Worm (Caenorhabditis elegans) whole organism, L4 larva: Measurements from ENCODE around the gene F13D12.5.

Experiments used
- F10B5.3 ChIP-seq: sonication (generic microtip); optimal IDR thresholded peaks from 2 replicates; lab custom pipeline; 2016; ENCODE audit warnings: mild to moderate bottlenecking, missing genetic modification characterization, missing compliant biosample characterization
- F49E8.2 ChIP-seq: sonication (generic microtip); optimal IDR thresholded peaks from 2 replicates; lab custom pipeline; 2016; ENCODE audit warnings: missing compliant biosample characterization, mild to moderate bottlenecking, missing genetic modification characterization, borderline replicate concordance
- Y75B8A.6 ChIP-seq: fragments of 200-800 bp; sonication (Bioruptor generic); IDR thresholded peaks from 2 replicates; pipeline ENCODE4 v1.3.6; 2022; ENCODE audit warnings: missing genetic modification reagents, missing genetic modification characterization, missing compliant biosample characterization
- ZK337.2 ChIP-seq: fragments of 200-800 bp; sonication (Bioruptor generic); IDR thresholded peaks from 2 replicates; pipeline ENCODE4 v1.3.6; 2022; ENCODE audit warnings: missing genetic modification reagents, missing genetic modification characterization, missing compliant biosample characterization
- arid-1 ChIP-seq: fragments of 200-800 bp; sonication (Bioruptor generic); conservative IDR thresholded peaks from 2 replicates; pipeline ENCODE4 v1.3.6; 2022; ENCODE audit warnings: missing genetic modification reagents, missing genetic modification characterization, missing compliant biosample characterization
- ceh-44 ChIP-seq: fragments of 200-800 bp; sonication (Bioruptor generic); IDR thresholded peaks from 2 replicates; pipeline ENCODE4 v1.3.6; 2022; ENCODE audit warnings: missing genetic modification reagents, missing genetic modification characterization, missing compliant biosample characterization
- ceh-82 ChIP-seq: sonication (generic microtip); optimal IDR thresholded peaks from 2 replicates; lab custom pipeline; 2017; ENCODE audit warnings: missing biosample characterization, missing genetic modification characterization
- cey-2 ChIP-seq: sonication (generic microtip); optimal IDR thresholded peaks from 3 replicates; lab custom pipeline; 2017; ENCODE audit warnings: missing genetic modification characterization, mild to moderate bottlenecking, missing compliant biosample characterization, antibody characterized with exemption, borderline replicate concordance; ENCODE audit not compliant: insufficient read depth
- ctbp-1 ChIP-seq: fragments of 200-800 bp; sonication (Bioruptor generic); IDR thresholded peaks from 2 replicates; pipeline ENCODE4 v1.3.6; 2022; ENCODE audit warnings: missing genetic modification reagents, missing genetic modification characterization, missing compliant biosample characterization
- daf-19 ChIP-seq: fragments of 200-800 bp; sonication (Bioruptor generic); conservative IDR thresholded peaks from 2 replicates; pipeline ENCODE4 v1.3.6; 2022; ENCODE audit warnings: missing genetic modification characterization, missing compliant biosample characterization
- dmd-6 ChIP-seq: fragments of 200-800 bp; sonication (Bioruptor generic); IDR thresholded peaks from 2 replicates; pipeline ENCODE4 v1.3.6; 2022; ENCODE audit warnings: missing genetic modification reagents, missing genetic modification characterization, missing compliant biosample characterization
- dmd-8 ChIP-seq: fragments of 200-800 bp; sonication (Bioruptor generic); IDR thresholded peaks from 2 replicates; pipeline ENCODE4 v1.3.6; 2022; ENCODE audit warnings: missing genetic modification characterization, missing compliant biosample characterization
- duxl-1 ChIP-seq: sonication (generic microtip); optimal IDR thresholded peaks from 2 replicates; lab custom pipeline; 2016; ENCODE audit warnings: mild to moderate bottlenecking, missing genetic modification characterization, moderate library complexity, missing compliant biosample characterization; ENCODE audit not compliant: poor library complexity
- egl-27 ChIP-seq: sonication (generic microtip); optimal IDR thresholded peaks from 3 replicates; lab custom pipeline; 2017; ENCODE audit warnings: missing biosample characterization, missing genetic modification reagents, missing genetic modification characterization
- fos-1 ChIP-seq: fragments of 150-350 bp; optimal IDR thresholded peaks from 2 replicates; lab custom pipeline; 2014; ENCODE audit warnings: missing biosample characterization, missing genetic modification characterization
- hif-1 ChIP-seq, 2 experiments: sonication (generic microtip); optimal IDR thresholded peaks; 2 replicates each; lab custom pipeline; 2016 to 2017; ENCODE audit warnings: missing compliant biosample characterization in 2 of 2, missing genetic modification characterization in 2 of 2, missing genetic modification reagents in 2 of 2, missing genotype in 2 of 2, mild to moderate bottlenecking in 1 of 2
- hlh-30 ChIP-seq: sonication (generic microtip); optimal IDR thresholded peaks from 2 replicates; lab custom pipeline; 2017; ENCODE audit warnings: antibody characterized with exemption, mild to moderate bottlenecking, missing genetic modification characterization, missing compliant biosample characterization; ENCODE audit not compliant: insufficient read depth
- hmg-1.1 ChIP-seq: fragments of 200-800 bp; sonication (Bioruptor generic); IDR thresholded peaks from 2 replicates; pipeline ENCODE4 v1.3.6; 2022; ENCODE audit warnings: missing genetic modification reagents, missing genetic modification characterization, missing compliant biosample characterization
- jun-1 ChIP-seq: fragments of 150-350 bp; optimal IDR thresholded peaks from 2 replicates; lab custom pipeline; 2014; ENCODE audit warnings: missing biosample characterization, missing genetic modification reagents, missing genetic modification characterization
- lin-38 ChIP-seq: fragments of 200-800 bp; sonication (Bioruptor generic); IDR thresholded peaks from 2 replicates; pipeline ENCODE4 v1.3.6; 2022; ENCODE audit warnings: missing genetic modification reagents, missing genetic modification characterization, missing compliant biosample characterization
- lin-39 ChIP-seq: fragments of 150-350 bp; optimal IDR thresholded peaks from 2 replicates; lab custom pipeline; 2014; ENCODE audit warnings: missing biosample characterization, missing genetic modification reagents, missing genetic modification characterization
- madf-5 ChIP-seq, 2 experiments: fragments of 200-800 bp; sonication (Bioruptor generic); IDR thresholded peaks; 2 replicates each; pipeline ENCODE4 v1.3.6; 2022; ENCODE audit warnings: missing compliant biosample characterization in 2 of 2, missing genetic modification characterization in 2 of 2
- madf-9 ChIP-seq: fragments of 200-800 bp; sonication (Bioruptor generic); conservative IDR thresholded peaks from 2 replicates; pipeline ENCODE4 v1.3.6; 2022; ENCODE audit warnings: missing genetic modification reagents, missing genetic modification characterization, missing compliant biosample characterization
- mdl-1 ChIP-seq, 2 experiments: fragments of 150-350 bp in 1 of 2; sonication (generic microtip) in 1 of 2; optimal IDR thresholded peaks; 2 replicates each; lab custom pipeline; 2014 to 2017; ENCODE audit warnings: missing biosample characterization in 2 of 2, missing genetic modification characterization in 2 of 2
- mep-1 ChIP-seq: fragments of 150-350 bp; sonication (generic microtip); optimal IDR thresholded peaks from 3 replicates; lab custom pipeline; 2014; ENCODE audit warnings: missing biosample characterization, missing genetic modification characterization
- mes-2 ChIP-seq: sonication (generic microtip); optimal IDR thresholded peaks from 2 replicates; lab custom pipeline; 2016; ENCODE audit warnings: missing genotype, mild to moderate bottlenecking, missing genetic modification characterization, missing compliant biosample characterization; ENCODE audit not compliant: poor library complexity, severe bottlenecking
- mxl-3 ChIP-seq: fragments of 200-800 bp; sonication (Bioruptor generic); optimal IDR thresholded peaks from 2 replicates; lab custom pipeline; 2018; ENCODE audit warnings: mild to moderate bottlenecking, missing genetic modification characterization, missing compliant biosample characterization
- nhr-102 ChIP-seq: sonication (generic microtip); optimal IDR thresholded peaks from 2 replicates; lab custom pipeline; 2016; ENCODE audit warnings: mild to moderate bottlenecking, missing genetic modification characterization, moderate library complexity, missing compliant biosample characterization
- nhr-111 ChIP-seq: fragments of 200-800 bp; sonication (Bioruptor generic); optimal IDR thresholded peaks from 2 replicates; lab custom pipeline; 2018; ENCODE audit warnings: mild to moderate bottlenecking, missing genetic modification characterization, missing compliant biosample characterization
- nhr-28 ChIP-seq: fragments of 150-350 bp; optimal IDR thresholded peaks from 2 replicates; lab custom pipeline; 2014; ENCODE audit warnings: missing biosample characterization, missing genetic modification characterization
- nhr-41 ChIP-seq: fragments of 200-800 bp; sonication (Bioruptor generic); IDR thresholded peaks from 2 replicates; pipeline ENCODE4 v1.3.6; 2022; ENCODE audit warnings: missing genetic modification reagents, missing genetic modification characterization, missing compliant biosample characterization
- nhr-77 ChIP-seq: fragments of 150-350 bp; optimal IDR thresholded peaks from 2 replicates; lab custom pipeline; 2014; ENCODE audit warnings: missing biosample characterization, missing genetic modification characterization
- pqm-1 ChIP-seq: sonication (generic microtip); optimal IDR thresholded peaks from 2 replicates; lab custom pipeline; 2017; ENCODE audit warnings: missing biosample characterization, missing genetic modification characterization
- saeg-2 ChIP-seq: fragments of 200-800 bp; sonication (Bioruptor generic); IDR thresholded peaks from 2 replicates; pipeline ENCODE4 v1.3.6; 2022; ENCODE audit warnings: missing genetic modification reagents, missing genetic modification characterization, missing compliant biosample characterization
- skn-1 ChIP-seq: fragments of 150-350 bp; optimal IDR thresholded peaks from 2 replicates; lab custom pipeline; 2014; ENCODE audit warnings: missing biosample characterization, missing genetic modification characterization
- snpc-4 ChIP-seq: fragments of 150-350 bp; optimal IDR thresholded peaks from 2 replicates; lab custom pipeline; 2014; ENCODE audit warnings: missing biosample characterization, missing genetic modification characterization
- unc-130 ChIP-seq: sonication (generic microtip); optimal IDR thresholded peaks from 2 replicates; lab custom pipeline; 2016; ENCODE audit warnings: missing genetic modification reagents, missing genetic modification characterization, missing compliant biosample characterization
- ztf-11 ChIP-seq: fragments of 150-350 bp; optimal IDR thresholded peaks from 2 replicates; lab custom pipeline; 2014; ENCODE audit warnings: missing biosample characterization, missing genetic modification characterization

F13D12.5 gene

DNA sequence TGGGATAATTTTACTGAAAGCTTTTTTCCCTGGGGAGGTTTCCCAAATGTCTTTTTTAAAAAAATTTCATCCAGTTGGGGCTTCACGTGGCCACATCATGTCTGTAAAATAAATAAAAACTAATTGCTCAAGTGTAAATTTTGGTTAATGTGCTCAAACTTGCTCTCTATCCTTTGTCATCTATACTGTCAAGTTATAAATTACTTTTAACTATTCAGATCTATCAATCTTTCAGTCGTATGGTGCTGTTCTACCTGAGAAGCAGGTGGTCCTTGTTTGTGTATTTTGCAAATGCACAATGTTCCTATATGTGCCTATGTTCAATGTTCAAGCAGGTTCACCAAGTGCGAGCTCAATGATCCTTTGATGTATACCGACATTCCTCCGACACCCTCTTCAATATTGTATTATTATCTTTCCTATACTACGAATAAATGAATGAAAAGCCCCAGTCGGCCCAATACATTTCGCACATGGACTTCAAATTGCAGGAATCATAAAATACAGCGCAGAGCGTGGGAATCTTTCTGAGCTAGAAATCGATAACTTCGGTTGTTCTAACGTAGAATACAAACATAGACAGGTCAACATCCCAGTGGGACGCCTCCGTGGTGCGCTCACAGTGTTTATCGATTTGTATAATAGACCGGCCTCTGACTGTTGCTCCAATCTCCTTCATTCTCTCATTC lies 45.3 kb upstream of the F13D12.5 start, which contains the start of the genes sfxn-1.4 and C47D12.4:
TSS of gene sfxn-1.4 (minus strand) at position 101 of the 689 bp plus-strand sequence.
TSS of gene C47D12.4 (plus strand) at position 639 of the 689 bp plus-strand sequence.
- TF ChIP-seq saeg-2 (GFP tag; lab: Robert Waterston, UW) (no peak), duxl-1 (tag; lab: Kevin White, UChicago) (no peak), unc-130 (GFP tag; lab: Kevin White, UChicago) (no peak), nhr-102 (no peak), mxl-3 (GFP tag; lab: Kevin White, UChicago) (no peak)

DNA sequence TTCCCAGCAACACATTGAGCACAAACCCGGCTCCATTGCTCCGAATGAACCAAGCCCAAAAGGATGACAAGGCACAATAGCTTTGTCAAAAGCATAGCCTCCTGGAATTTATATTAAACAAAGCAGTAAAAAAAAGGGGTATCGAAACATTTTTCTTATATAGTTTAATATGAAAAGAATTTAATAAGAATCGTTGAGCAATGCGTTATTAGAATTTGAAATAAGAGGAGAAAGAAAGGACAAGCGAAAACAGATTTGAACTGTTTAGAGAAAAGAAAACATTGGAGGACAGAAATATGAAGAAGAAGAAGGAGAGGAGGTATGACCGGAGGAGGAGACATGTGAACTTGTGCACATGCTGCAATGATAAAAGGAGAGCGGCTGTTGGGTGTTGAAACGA lies 41.4 kb upstream of the F13D12.5 start, which contains the start of gene C47D12.5:
TSS of gene C47D12.5 (minus strand) at position 101 of the 400 bp plus-strand sequence.
- TF ChIP-seq daf-19, result no peak
- no peak for TF ChIP-seq duxl-1 (tag; lab: Kevin White, UChicago)
- no peak for TF ChIP-seq mep-1 (tag; lab: Kevin White, UChicago)
- no peak for TF ChIP-seq hif-1 (tag; optimal IDR thresholded peaks at IDR 0.05; lab: Kevin White, UChicago)
- no peak for TF ChIP-seq arid-1 (GFP tag; lab: Robert Waterston, UW)
- no peak for TF ChIP-seq hlh-30 (tag; lab: Kevin White, UChicago)
- TF ChIP-seq skn-1 (tag; lab: Kevin White, UChicago), result no peak
- no peak for TF ChIP-seq fos-1 (tag; lab: Kevin White, UChicago)
- no peak for TF ChIP-seq hmg-1.1 (GFP tag; lab: Robert Waterston, UW)
- TF ChIP-seq madf-5 (GFP tag; IDR thresholded peaks at IDR 0.05; lab: Robert Waterston, UW), result no peak
- no peak for TF ChIP-seq ZK337.2
- TF ChIP-seq nhr-41, result no peak

DNA sequence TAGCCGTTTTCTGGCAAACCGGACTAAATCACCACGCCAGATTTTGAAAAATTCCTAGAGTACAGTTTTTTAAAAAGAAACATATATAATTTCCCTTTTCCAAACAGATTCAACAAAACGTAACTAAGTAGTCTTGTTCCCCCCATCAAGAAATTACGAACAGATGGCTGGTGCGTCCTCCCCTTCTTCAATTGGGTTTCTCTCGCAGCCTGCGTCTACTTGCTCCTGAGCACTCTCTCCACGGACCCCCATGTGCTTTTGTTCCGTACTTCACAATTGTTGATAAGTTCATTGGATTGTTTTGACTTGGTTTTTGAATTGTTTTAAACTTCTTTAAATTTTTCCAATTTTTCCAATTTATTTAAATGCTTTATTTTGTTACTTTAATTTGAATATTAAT lies 38.6 kb upstream of the F13D12.5 start:
- peak; percentile 40 for TF ChIP-seq hlh-30 (tag; lab: Kevin White, UChicago)
- TF ChIP-seq mes-2, result peak; percentile 3
- TF ChIP-seq F10B5.3 (tag; lab: Kevin White, UChicago), result no peak
- TF ChIP-seq dmd-8 (GFP tag; lab: Robert Waterston, UW), result no peak
- no peak for TF ChIP-seq pqm-1
- no peak for TF ChIP-seq jun-1 (tag; lab: Kevin White, UChicago)
- no peak for TF ChIP-seq lin-38 (GFP tag; lab: Robert Waterston, UW)
- TF ChIP-seq egl-27 (tag; lab: Kevin White, UChicago), result no peak
- no peak for TF ChIP-seq madf-9 (GFP tag; lab: Robert Waterston, UW)
- TF ChIP-seq nhr-28 (tag; lab: Kevin White, UChicago), result no peak
- peak in 1 of 2 experiments; percentile 11 for TF ChIP-seq mdl-1 (tag; optimal IDR thresholded peaks at IDR 0.05; lab: Kevin White, UChicago)
- TF ChIP-seq nhr-111 (GFP tag; lab: Kevin White, UChicago), result no peak
- TF ChIP-seq hmg-1.1 (GFP tag; lab: Robert Waterston, UW), result 0 out of 2 replicates have a peak, but pooled peaks have one; percentile 19

DNA sequence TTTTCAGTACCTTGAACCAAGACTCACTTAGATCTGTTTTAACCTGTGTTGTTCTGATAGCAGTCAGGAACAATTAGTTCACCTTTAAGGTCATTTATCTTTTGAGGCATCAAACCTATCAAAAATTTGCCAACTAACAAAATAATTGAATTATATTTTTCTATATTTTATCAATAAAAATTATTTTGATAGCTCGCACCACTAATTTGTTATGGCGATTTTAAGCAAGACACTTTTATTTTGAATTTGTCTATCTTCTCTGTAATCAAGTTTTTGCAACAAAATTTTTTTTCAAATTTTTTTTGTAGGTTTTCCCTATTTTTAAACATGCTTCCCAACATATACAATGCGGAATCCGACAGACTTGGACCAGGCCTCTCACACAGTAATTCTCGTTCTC lies 38.0 kb upstream of the F13D12.5 start, which contains the start of gene kel-1:
TSS of gene kel-1 (plus strand) at position 301 of the 400 bp plus-strand sequence.
- no peak for TF ChIP-seq ztf-11
- no peak for TF ChIP-seq ctbp-1
- no peak for TF ChIP-seq cey-2 (tag; lab: Kevin White, UChicago)
- TF ChIP-seq dmd-6, result no peak
- no peak for TF ChIP-seq lin-39 (tag; lab: Kevin White, UChicago)
- TF ChIP-seq ceh-82 (tag; lab: Kevin White, UChicago), result no peak
- TF ChIP-seq hif-1 (tag; optimal IDR thresholded peaks at IDR 0.05; lab: Kevin White, UChicago), result no peak
- TF ChIP-seq ceh-44 (GFP tag; lab: Robert Waterston, UW), result no peak
- TF ChIP-seq nhr-77 (tag; lab: Kevin White, UChicago), result no peak
- no peak for TF ChIP-seq Y75B8A.6
- no peak for TF ChIP-seq F49E8.2 (tag; lab: Kevin White, UChicago)
- TF ChIP-seq snpc-4 (tag; lab: Kevin White, UChicago), result no peak
